Worm (Caenorhabditis elegans): ENCODE data around the gene C50D2.2.

C50D2.2 gene

DNA sequence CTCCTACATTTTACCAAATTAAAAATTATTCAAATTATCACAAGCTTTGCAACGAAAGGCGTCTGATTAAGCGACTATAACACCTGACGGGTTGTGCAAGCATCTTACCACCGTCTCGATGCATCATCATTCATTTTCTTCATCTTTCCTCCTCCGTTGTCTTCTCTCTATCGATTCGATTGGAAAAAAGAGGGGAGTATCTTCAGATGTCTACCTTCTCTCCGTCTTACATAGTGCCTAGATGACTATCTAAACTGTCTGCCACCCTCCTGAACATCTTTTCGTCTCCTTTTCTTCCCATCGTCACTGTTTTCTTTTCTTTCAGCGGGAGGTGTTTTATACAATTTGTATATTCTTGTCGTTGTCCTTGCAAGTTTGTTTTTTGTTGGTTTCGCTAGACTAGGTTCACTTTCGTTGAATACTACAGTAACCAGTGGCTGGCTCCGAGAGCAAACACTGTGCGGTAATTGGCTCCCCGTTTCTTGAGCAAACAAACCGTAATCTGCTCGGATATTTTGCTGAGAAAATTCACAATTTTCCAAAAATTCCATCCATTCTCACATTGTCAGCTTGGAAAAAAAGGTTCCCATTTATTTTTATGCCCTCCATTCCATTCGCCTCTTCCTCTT lies 50.4 kb downstream of the C50D2.2 start:
- TF ChIP-seq ztf-16 (tag; optimal IDR thresholded peaks at IDR 0.05) (no peak), elt-2 (tag; optimal IDR thresholded peaks at IDR 0.05) (peak; percentile 5), rnt-1 (tag; optimal IDR thresholded peaks at IDR 0.05) (no peak), unc-3 (GFP tag; conservative IDR thresholded peaks at IDR 0.05) (no peak), unc-3 (tag; optimal IDR thresholded peaks at IDR 0.05) (no peak), hlh-30 (tag; optimal IDR thresholded peaks at IDR 0.05; ENCODE audit: insufficient read depth) (no peak), unc-55 (GFP tag; optimal IDR thresholded peaks at IDR 0.05) (peak; percentile 64), nhr-232 (tag; optimal IDR thresholded peaks at IDR 0.05) (no peak), ceh-22 (tag; optimal IDR thresholded peaks at IDR 0.05) (no peak), lim-6 (tag; optimal IDR thresholded peaks at IDR 0.05) (no peak), ceh-18 (tag; optimal IDR thresholded peaks at IDR 0.05) (peak; percentile 22), ceh-14 (tag; optimal IDR thresholded peaks at IDR 0.05) (no peak), dve-1 (tag; optimal IDR thresholded peaks at IDR 0.05) (peak; percentile 28), nfya-1 (tag; optimal IDR thresholded peaks at IDR 0.05) (peak; percentile 62)

DNA sequence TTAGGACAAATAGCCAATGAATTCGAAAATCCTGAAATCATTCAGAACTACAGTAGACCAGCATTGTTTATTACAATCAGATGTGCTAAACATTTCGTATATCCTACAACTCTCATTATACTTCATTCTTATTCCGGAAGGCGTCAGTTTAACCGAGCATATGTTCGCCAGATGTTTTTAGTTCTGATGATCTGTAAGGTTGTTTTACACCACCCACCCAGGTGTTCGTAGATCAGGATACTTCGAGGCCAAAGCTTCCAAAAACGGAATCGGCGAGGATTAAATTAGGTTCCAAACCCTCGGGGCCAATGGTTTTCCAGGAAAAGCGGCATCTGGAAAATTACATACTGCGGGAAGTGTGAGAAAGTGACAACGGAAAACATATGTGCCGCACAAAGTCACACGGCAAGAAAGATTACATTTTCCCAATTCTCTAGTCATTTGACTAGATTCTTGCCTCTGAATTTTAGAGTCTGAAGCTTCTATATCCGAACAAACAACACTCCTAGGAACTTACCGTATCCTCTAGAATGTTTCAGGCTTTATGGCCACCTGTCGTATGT lies 51.7 kb downstream of the C50D2.2 start:
- peak; percentile 96 for TF ChIP-seq hlh-8 (tag; optimal IDR thresholded peaks at IDR 0.05)
- no peak for TF ChIP-seq ceh-34 (tag; optimal IDR thresholded peaks at IDR 0.05)
- TF ChIP-seq lin-11 (tag; optimal IDR thresholded peaks at IDR 0.05): no peak
- TF ChIP-seq sox-4 (tag; optimal IDR thresholded peaks at IDR 0.05): no peak
- TF ChIP-seq unc-55 (GFP tag; optimal IDR thresholded peaks at IDR 0.05): no peak
- no peak for TF ChIP-seq ttx-3 (tag; optimal IDR thresholded peaks at IDR 0.05)
- TF ChIP-seq ceh-30 (tag; optimal IDR thresholded peaks at IDR 0.05): no peak

Measured in whole organism, late embryonic.